Fruit fly (Drosophila melanogaster) whole organism, embryonic: ENCODE data around the gene CCAP-R.

ENCODE experiments used
- Abd-B ChIP-seq: fragments of 200-800 bp; sonication (Bioruptor generic); optimal IDR thresholded peaks from 2 replicates; lab custom pipeline; 2018; ENCODE audit warnings: missing biosample characterization, mild to moderate bottlenecking, missing genetic modification characterization, moderate library complexity
- CG10209 ChIP-seq: fragments of 200-800 bp; sonication (Bioruptor generic); optimal IDR thresholded peaks from 3 replicates; lab custom pipeline; 2017; ENCODE audit warnings: missing biosample characterization, mild to moderate bottlenecking, missing genetic modification characterization, missing genetic modification reagents
- CG11723 ChIP-seq: fragments of 200-800 bp; sonication (Bioruptor generic); optimal IDR thresholded peaks from 2 replicates; lab custom pipeline; 2017; ENCODE audit warnings: missing biosample characterization, mild to moderate bottlenecking, missing genetic modification characterization
- CG12769 ChIP-seq: fragments of 200-800 bp; sonication (Bioruptor generic); optimal IDR thresholded peaks from 2 replicates; lab custom pipeline; 2019; ENCODE audit warnings: missing biosample characterization, mild to moderate bottlenecking, missing genetic modification characterization, moderate library complexity
- CG13296 ChIP-seq: fragments of 200-800 bp; sonication (Bioruptor generic); optimal IDR thresholded peaks from 3 replicates; lab custom pipeline; 2018; ENCODE audit warnings: missing biosample characterization, mild to moderate bottlenecking, missing genetic modification characterization
- CG16863 ChIP-seq: fragments of 200-800 bp; sonication (Bioruptor generic); optimal IDR thresholded peaks from 3 replicates; lab custom pipeline; 2016; ENCODE audit warnings: missing biosample characterization, missing genetic modification characterization
- CG1792 ChIP-seq: fragments of 200-800 bp; sonication (Bioruptor generic); optimal IDR thresholded peaks from 2 replicates; lab custom pipeline; 2016; ENCODE audit warnings: missing biosample characterization, missing genetic modification characterization
- CG18011 ChIP-seq: fragments of 200-800 bp; sonication (Bioruptor generic); optimal IDR thresholded peaks from 2 replicates; lab custom pipeline; 2017; ENCODE audit warnings: missing biosample characterization, missing genetic modification characterization, mild to moderate bottlenecking, moderate library complexity, missing genotype
- CG2712 ChIP-seq: fragments of 200-800 bp; optimal IDR thresholded peaks from 3 replicates; lab custom pipeline; 2019; ENCODE audit warnings: missing biosample characterization, mild to moderate bottlenecking, missing genetic modification characterization, moderate library complexity
- CG34224 ChIP-seq: fragments of 200-800 bp; sonication (Bioruptor generic); IDR thresholded peaks from 3 replicates; pipeline ENCODE4 v1.3.6; 2022; ENCODE audit warnings: missing biosample characterization, missing genetic modification characterization; ENCODE audit not compliant: partially characterized antibody
- CG3838 ChIP-seq: fragments of 200-800 bp; sonication (Bioruptor generic); optimal IDR thresholded peaks from 3 replicates; lab custom pipeline; 2016; ENCODE audit warnings: missing biosample characterization, missing genetic modification characterization
- CG4854 ChIP-seq: fragments of 200-800 bp; sonication (Bioruptor generic); optimal IDR thresholded peaks from 2 replicates; lab custom pipeline; 2016; ENCODE audit warnings: missing biosample characterization, missing genetic modification characterization, inconsistent platforms
- CG6689 ChIP-seq: fragments of 200-800 bp; sonication (Bioruptor generic); IDR thresholded peaks from 2 replicates; pipeline ENCODE4 v1.3.6; 2022; ENCODE audit warnings: missing biosample characterization, missing genetic modification characterization
- CG8359 ChIP-seq: fragments of 200-800 bp; sonication (Bioruptor generic); optimal IDR thresholded peaks from 2 replicates; lab custom pipeline; 2017; ENCODE audit warnings: missing biosample characterization, mild to moderate bottlenecking, missing genetic modification characterization, borderline replicate concordance
- CG8944 ChIP-seq: fragments of 200-800 bp; sonication (Bioruptor generic); optimal IDR thresholded peaks from 3 replicates; lab custom pipeline; 2016; ENCODE audit warnings: missing biosample characterization, missing genetic modification characterization
- CG9817 ChIP-seq: fragments of 200-800 bp; sonication (Bioruptor generic); optimal IDR thresholded peaks from 2 replicates; lab custom pipeline; 2018; ENCODE audit warnings: missing biosample characterization, mild to moderate bottlenecking, missing genetic modification characterization, moderate library complexity
- CTCF ChIP-seq: fragments of 200-800 bp; sonication (Bioruptor generic); optimal IDR thresholded peaks from 2 replicates; lab custom pipeline; 2017; ENCODE audit warnings: missing biosample characterization, mild to moderate bottlenecking, missing genetic modification characterization, moderate library complexity
- Chrac-16 ChIP-seq: fragments of 200-800 bp; sonication (Bioruptor generic); optimal IDR thresholded peaks from 3 replicates; lab custom pipeline; 2016; ENCODE audit warnings: missing biosample characterization, missing genetic modification characterization
- Dad ChIP-seq: fragments of 200-800 bp; sonication (Bioruptor generic); optimal IDR thresholded peaks from 3 replicates; lab custom pipeline; 2016; ENCODE audit warnings: missing biosample characterization, missing genetic modification characterization
- Dek ChIP-seq: fragments of 200-800 bp; sonication (Bioruptor generic); optimal IDR thresholded peaks from 3 replicates; lab custom pipeline; 2019; ENCODE audit warnings: missing biosample characterization, mild to moderate bottlenecking, missing genetic modification characterization, moderate library complexity
- Elba2 ChIP-seq: fragments of 200-800 bp; sonication (Bioruptor generic); optimal IDR thresholded peaks from 3 replicates; lab custom pipeline; 2016; ENCODE audit warnings: missing biosample characterization, missing genetic modification characterization
- Ets65A ChIP-seq: fragments of 200-800 bp; sonication (Bioruptor generic); peaks from one replicate; lab custom pipeline; 2016; ENCODE audit warnings: missing biosample characterization, missing genetic modification characterization
- HLH4C ChIP-seq: fragments of 200-800 bp; sonication (Bioruptor generic); IDR thresholded peaks from 3 replicates; pipeline ENCODE4 v1.3.6; 2022; ENCODE audit warnings: missing biosample characterization, missing genetic modification characterization; ENCODE audit not compliant: partially characterized antibody
- Hr3 ChIP-seq: fragments of 200-800 bp; sonication (Bioruptor generic); optimal IDR thresholded peaks from 3 replicates; lab custom pipeline; 2016; ENCODE audit warnings: missing biosample characterization, missing genetic modification characterization
- Jarid2 ChIP-seq: fragments of 200-800 bp; sonication (Bioruptor generic); optimal IDR thresholded peaks from 3 replicates; lab custom pipeline; 2017; ENCODE audit warnings: mild to moderate bottlenecking, missing biosample characterization, missing genetic modification reagents, missing genetic modification characterization
- Lim3 ChIP-seq: fragments of 200-800 bp; sonication (Bioruptor generic); IDR thresholded peaks from 2 replicates; pipeline ENCODE4 v1.3.6; 2022; ENCODE audit warnings: missing biosample characterization, missing genetic modification characterization
- Neu2 ChIP-seq: fragments of 200-800 bp; sonication (Bioruptor generic); optimal IDR thresholded peaks from 3 replicates; lab custom pipeline; 2016; ENCODE audit warnings: missing biosample characterization, missing genetic modification characterization, borderline replicate concordance
- Nf-YA ChIP-seq: fragments of 200-800 bp; sonication (Bioruptor generic); IDR thresholded peaks from 2 replicates; pipeline ENCODE4 v1.3.6; 2022; ENCODE audit warnings: missing biosample characterization, missing genetic modification characterization
- Scr ChIP-seq: fragments of 200-800 bp; sonication (Bioruptor generic); IDR thresholded peaks from 2 replicates; pipeline ENCODE4 v1.3.6; 2022; ENCODE audit warnings: missing biosample characterization, missing genetic modification characterization; ENCODE audit not compliant: partially characterized antibody
- Side ChIP-seq: fragments of 200-800 bp; sonication (Bioruptor generic); optimal IDR thresholded peaks from 2 replicates; lab custom pipeline; 2016; ENCODE audit warnings: missing biosample characterization, missing genetic modification characterization
- Sin3A ChIP-seq: fragments of >200 bp; optimal IDR thresholded peaks from 2 replicates; lab custom pipeline; 2018
- Six4 ChIP-seq: fragments of 200-800 bp; sonication (Bioruptor generic); optimal IDR thresholded peaks from 2 replicates; lab custom pipeline; 2016; ENCODE audit warnings: missing biosample characterization, missing genetic modification characterization
- Taf1 ChIP-seq: fragments of 200-800 bp; sonication (Bioruptor generic); IDR thresholded peaks from 2 replicates; pipeline ENCODE4 v1.3.6; 2022; ENCODE audit warnings: missing biosample characterization, missing genetic modification characterization
- YL-1 ChIP-seq: fragments of 200-800 bp; sonication (Bioruptor generic); optimal IDR thresholded peaks from 3 replicates; lab custom pipeline; 2017; ENCODE audit warnings: missing biosample characterization, mild to moderate bottlenecking, missing genetic modification characterization
- bsh ChIP-seq, 2 experiments: fragments of 200-800 bp; sonication (Bioruptor generic); optimal IDR thresholded peaks; 2 replicates each; lab custom pipeline; 2017 to 2018; ENCODE audit warnings: mild to moderate bottlenecking in 2 of 2, missing biosample characterization in 2 of 2, missing genetic modification characterization in 2 of 2, moderate library complexity in 1 of 2
- disco-r ChIP-seq: fragments of 200-800 bp; sonication (Bioruptor generic); optimal IDR thresholded peaks from 2 replicates; lab custom pipeline; 2016; ENCODE audit warnings: missing biosample characterization, missing genetic modification characterization
- en ChIP-seq: fragments of 200-800 bp; sonication (Bioruptor generic); optimal IDR thresholded peaks from 2 replicates; lab custom pipeline; 2016; ENCODE audit warnings: missing biosample characterization, missing genetic modification characterization
- fd3F ChIP-seq: fragments of 200-800 bp; sonication (Bioruptor generic); optimal IDR thresholded peaks from 2 replicates; lab custom pipeline; 2018; ENCODE audit warnings: missing biosample characterization, mild to moderate bottlenecking, missing genetic modification characterization, moderate library complexity
- ftz-f1 ChIP-seq: fragments of 200-800 bp; sonication (Bioruptor generic); optimal IDR thresholded peaks from 2 replicates; lab custom pipeline; 2016; ENCODE audit warnings: missing biosample characterization, missing genetic modification characterization
- gce ChIP-seq: fragments of 200-800 bp; sonication (Bioruptor generic); IDR thresholded peaks from 3 replicates; pipeline ENCODE4 v1.3.6; 2022; ENCODE audit warnings: missing biosample characterization, missing genetic modification characterization
- hb ChIP-seq: fragments of 200-800 bp; sonication (Bioruptor generic); IDR thresholded peaks from 3 replicates; pipeline ENCODE4 v1.3.6; 2022; ENCODE audit warnings: missing biosample characterization, missing genetic modification characterization; ENCODE audit not compliant: partially characterized antibody
- klu ChIP-seq: fragments of 200-800 bp; sonication (Bioruptor generic); IDR thresholded peaks from 2 replicates; pipeline ENCODE4 v1.3.6; 2022; ENCODE audit warnings: missing biosample characterization, missing genetic modification characterization
- lov ChIP-seq, 2 experiments: fragments of 200-800 bp in 1 of 2; fragments of >200 bp in 1 of 2; sonication (Bioruptor generic) in 1 of 2; IDR thresholded peaks in 1 of 2; optimal IDR thresholded peaks in 1 of 2; 2 replicates in 1 of 2; 3 replicates in 1 of 2; pipeline versions ENCODE4 v1.3.6 to Lab custom; 2017 to 2022; ENCODE audit warnings: missing biosample characterization in 1 of 2, missing genetic modification characterization in 1 of 2
- nau ChIP-seq: fragments of 200-800 bp; sonication (Bioruptor generic); optimal IDR thresholded peaks from 3 replicates; lab custom pipeline; 2017; ENCODE audit warnings: missing biosample characterization, mild to moderate bottlenecking, missing genetic modification characterization, missing genetic modification reagents
- nerfin-1 ChIP-seq: fragments of 200-800 bp; sonication (Bioruptor generic); optimal IDR thresholded peaks from 3 replicates; lab custom pipeline; 2019; ENCODE audit warnings: missing biosample characterization, mild to moderate bottlenecking, missing genetic modification characterization, moderate library complexity
- pfk ChIP-seq: fragments of 200-800 bp; sonication (Bioruptor generic); optimal IDR thresholded peaks from 2 replicates; lab custom pipeline; 2018; ENCODE audit warnings: missing biosample characterization, mild to moderate bottlenecking, missing genetic modification characterization, moderate library complexity
- salm ChIP-seq: fragments of 200-800 bp; sonication (Bioruptor generic); optimal IDR thresholded peaks from 2 replicates; lab custom pipeline; 2018; ENCODE audit warnings: missing biosample characterization, mild to moderate bottlenecking, missing genetic modification characterization
- schlank ChIP-seq: fragments of 200-800 bp; sonication (Bioruptor generic); optimal IDR thresholded peaks from 2 replicates; lab custom pipeline; 2018; ENCODE audit warnings: missing biosample characterization, mild to moderate bottlenecking, missing genetic modification characterization
- sim ChIP-seq: fragments of 200-800 bp; sonication (Bioruptor generic); IDR thresholded peaks from 2 replicates; pipeline ENCODE4 v1.3.6; 2022; ENCODE audit warnings: missing biosample characterization, missing genetic modification characterization
- stc ChIP-seq: fragments of 200-800 bp; sonication (Bioruptor generic); IDR thresholded peaks from 2 replicates; pipeline ENCODE4 v1.3.6; 2022; ENCODE audit warnings: missing biosample characterization, missing genetic modification characterization
- tll ChIP-seq, 2 experiments: fragments of 200-800 bp in 1 of 2; fragments of >200 bp in 1 of 2; sonication (Bioruptor generic) in 1 of 2; optimal IDR thresholded peaks; 2 replicates each; lab custom pipeline; 2017 to 2019; ENCODE audit warnings: missing biosample characterization in 2 of 2, missing genetic modification characterization in 2 of 2, mild to moderate bottlenecking in 1 of 2, moderate library complexity in 1 of 2

The CCAP-R gene

dm6 chr3R:25884301-25884700, 71.8 kb downstream of the CCAP-R start:
- no peak for TF ChIP-seq lov (optimal IDR thresholded peaks at IDR 0.05; lab: Kevin White, UChicago)
- TF ChIP-seq lov (GFP tag; IDR thresholded peaks at IDR 0.05; lab: Robert Waterston, UW), result 0 out of 3 replicates have a peak, but pooled peaks have one; percentile 12
- no peak for TF ChIP-seq tll (GFP tag; optimal IDR thresholded peaks at IDR 0.05; lab: Kevin White, UChicago)
- TF ChIP-seq CG11723 (GFP tag; lab: Kevin White, UChicago), result no peak
- peak; percentile 7 for TF ChIP-seq Dek (tag; lab: Kevin White, UChicago)
- no peak for TF ChIP-seq CG1792 (GFP tag; lab: Kevin White, UChicago)
- no peak for TF ChIP-seq CG4854 (GFP tag; lab: Kevin White, UChicago)
- TF ChIP-seq CG13296, result peak; percentile 6
- no peak for TF ChIP-seq sim (GFP tag; lab: Robert Waterston, UW)
- TF ChIP-seq hb, result no peak
- no peak for TF ChIP-seq Lim3 (GFP tag; lab: Robert Waterston, UW)
- TF ChIP-seq CG34224, result no peak
- peak; percentile 55 for TF ChIP-seq Six4
- no peak for TF ChIP-seq Neu2 (GFP tag; lab: Kevin White, UChicago)
- no peak for TF ChIP-seq CG18011 (GFP tag; lab: Kevin White, UChicago)
- peak; percentile 71 for TF ChIP-seq nerfin-1
- no peak for TF ChIP-seq pfk
- no peak for TF ChIP-seq CG12769 (tag; lab: Kevin White, UChicago)
- peak; percentile 17 for TF ChIP-seq salm (tag; lab: Kevin White, UChicago)
- no peak for TF ChIP-seq Ets65A (GFP tag; lab: Kevin White, UChicago)
- TF ChIP-seq Nf-YA (GFP tag; lab: Robert Waterston, UW), result no peak
- peak; percentile 44 for TF ChIP-seq CG10209
- no peak for TF ChIP-seq CG9817
- no peak for TF ChIP-seq CTCF (GFP tag; lab: Kevin White, UChicago)
- TF ChIP-seq Dad (GFP tag; lab: Kevin White, UChicago), result no peak
- no peak for TF ChIP-seq ftz-f1 (GFP tag; lab: Kevin White, UChicago)
- TF ChIP-seq CG8944 (GFP tag; lab: Kevin White, UChicago), result no peak
- TF ChIP-seq Side (GFP tag; lab: Kevin White, UChicago), result no peak
- no peak for TF ChIP-seq HLH4C (GFP tag; lab: Robert Waterston, UW)
- TF ChIP-seq CG8359 (GFP tag; lab: Kevin White, UChicago), result peak; percentile 22
- TF ChIP-seq en (GFP tag; lab: Kevin White, UChicago), result no peak
- TF ChIP-seq CG6689, result peak; percentile 76
- TF ChIP-seq CG3838, result no peak
- TF ChIP-seq YL-1, result no peak
- TF ChIP-seq fd3F (GFP tag; lab: Kevin White, UChicago), result peak; percentile 30
- TF ChIP-seq Elba2 (GFP tag; lab: Kevin White, UChicago), result no peak
- peak in 1 of 2 experiments; percentile 91 for TF ChIP-seq bsh (GFP tag; optimal IDR thresholded peaks at IDR 0.05; lab: Kevin White, UChicago)
- no peak for TF ChIP-seq Abd-B (GFP tag; lab: Kevin White, UChicago)
- TF ChIP-seq Hr3 (GFP tag; lab: Kevin White, UChicago), result peak; percentile 68
- TF ChIP-seq Chrac-16 (GFP tag; lab: Kevin White, UChicago), result peak; percentile 44
- TF ChIP-seq CG2712, result peak; percentile 91
- no peak for TF ChIP-seq Sin3A (lab: Kevin White, UChicago)
- TF ChIP-seq Jarid2 (GFP tag; lab: Kevin White, UChicago), result no peak
- peak; percentile 20 for TF ChIP-seq CG16863 (GFP tag; lab: Kevin White, UChicago)
- TF ChIP-seq klu, result no peak
- peak; percentile 71; the same call in 1 of the 2 replicates for TF ChIP-seq stc (GFP tag; lab: Robert Waterston, UW)
- no peak for TF ChIP-seq schlank
- TF ChIP-seq nau (GFP tag; lab: Kevin White, UChicago), result no peak
- TF ChIP-seq Scr (GFP tag; lab: Robert Waterston, UW), result no peak
- TF ChIP-seq gce, result peak; percentile 45; the same call in 1 of the 3 replicates
- no peak for TF ChIP-seq Taf1 (GFP tag; lab: Robert Waterston, UW)
- no peak for TF ChIP-seq disco-r (GFP tag; lab: Kevin White, UChicago)
